Worm (Caenorhabditis elegans): ENCODE results near the gene F14H3.15.

The F14H3.15 gene

ce11 chrV:16015652-16016051, 44.4 kb downstream of the F14H3.15 start, which contains the start of gene str-232:
TSS of gene str-232 (minus strand) at chrV:16015752.
- TF ChIP-seq duxl-1 (tag; optimal IDR thresholded peaks at IDR 0.05; ENCODE audit: poor library complexity) (no peak), mxl-2 (GFP tag; conservative IDR thresholded peaks at IDR 0.05) (no peak), ces-1 (GFP tag; optimal IDR thresholded peaks at IDR 0.05) (no peak), jun-1 (tag; optimal IDR thresholded peaks at IDR 0.05) (no peak), attf-4 (tag; optimal IDR thresholded peaks at IDR 0.05) (no peak), lin-38 (GFP tag; IDR thresholded peaks at IDR 0.05) (no peak), lin-39 (tag; optimal IDR thresholded peaks at IDR 0.05) (no peak), pqm-1 (tag; optimal IDR thresholded peaks at IDR 0.05) (no peak), lin-29 (GFP tag; IDR thresholded peaks at IDR 0.05) (no peak)
